Worm (Caenorhabditis elegans) whole organism, mixed stage, embryonic: ENCODE data around the gene ins-2.
A peak's percentile ranks its signal among the peaks of the same experiment; 100 is the strongest.

ENCODE experiments used
- lin-13 ChIP-seq: fragments of 150-350 bp; optimal IDR thresholded peaks from 2 replicates; lab custom pipeline; 2014; ENCODE audit warnings: missing biosample characterization, missing genetic modification characterization
- mep-1 ChIP-seq: fragments of 150-350 bp; optimal IDR thresholded peaks from 2 replicates; lab custom pipeline; 2017; ENCODE audit warnings: missing biosample characterization, missing genetic modification reagents, missing genetic modification characterization, inconsistent platforms
- pha-4 ChIP-seq: fragments of 150-350 bp; optimal IDR thresholded peaks from 2 replicates; lab custom pipeline; 2018; ENCODE audit warnings: missing biosample characterization, missing genetic modification reagents, missing genetic modification characterization
- snpc-4 ChIP-seq: fragments of 150-350 bp; optimal IDR thresholded peaks from 2 replicates; lab custom pipeline; 2014; ENCODE audit warnings: missing biosample characterization, missing genetic modification characterization
- unc-39 ChIP-seq: fragments of 150-350 bp; optimal IDR thresholded peaks from 2 replicates; lab custom pipeline; 2014; ENCODE audit warnings: missing biosample characterization, missing genetic modification characterization
- unc-62 ChIP-seq: fragments of 150-350 bp; optimal IDR thresholded peaks from 2 replicates; lab custom pipeline; 2014; ENCODE audit warnings: missing biosample characterization, missing genetic modification reagents, missing genetic modification characterization

DNA sequence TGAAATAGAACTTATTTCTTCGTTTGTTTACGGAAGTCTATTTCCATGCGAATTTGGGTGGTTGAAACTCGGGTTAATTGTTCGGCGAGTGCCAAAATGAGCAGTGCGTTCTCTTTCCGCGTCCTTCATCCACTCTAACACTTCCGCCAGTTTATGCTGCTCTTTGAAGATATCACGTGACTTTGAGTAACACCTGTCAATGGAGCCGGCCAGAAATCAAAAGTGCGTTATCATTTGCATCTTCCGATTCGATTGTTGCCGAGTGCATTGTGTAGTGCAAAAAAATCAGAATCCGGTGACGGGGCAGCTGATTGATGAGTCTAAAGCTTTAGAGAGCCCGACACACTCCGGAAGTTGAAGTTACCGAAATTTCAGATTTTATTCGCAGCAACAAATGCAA lies 12.7 kb downstream of the ins-2 start:
- TF ChIP-seq unc-62 (peak; percentile 58), pha-4 (tag; lab: Kevin White, UChicago) (no peak), unc-39 (tag; lab: Kevin White, UChicago) (no peak), lin-13 (no peak), snpc-4 (no peak), mep-1 (no peak)
